Worm (Caenorhabditis elegans) whole organism, L1 larva: Measurements from ENCODE around the gene Y43C5A.4.
A peak's percentile ranks its signal among the peaks of the same experiment; 100 is the strongest.

Experiments used
- C16A3.4 ChIP-seq: fragments of 150-350 bp; optimal IDR thresholded peaks from 2 replicates; lab custom pipeline; 2014; ENCODE audit warnings: missing biosample characterization, missing genetic modification characterization
- Y116A8C.19 ChIP-seq: sonication (generic microtip); optimal IDR thresholded peaks from 2 replicates; lab custom pipeline; 2016; ENCODE audit warnings: missing compliant biosample characterization, missing genetic modification characterization, borderline replicate concordance
- aly-2 ChIP-seq: fragments of 150-350 bp; optimal IDR thresholded peaks from 2 replicates; lab custom pipeline; 2014; ENCODE audit warnings: missing biosample characterization, missing genetic modification characterization
- ama-1 ChIP-seq: fragments of 150-350 bp; optimal IDR thresholded peaks from 2 replicates; lab custom pipeline; 2014
- blmp-1 ChIP-seq: fragments of 150-350 bp; optimal IDR thresholded peaks from 2 replicates; lab custom pipeline; 2014; ENCODE audit warnings: missing biosample characterization, missing genetic modification characterization
- ceh-8 ChIP-seq: fragments of 200-800 bp; sonication (Bioruptor generic); optimal IDR thresholded peaks from 2 replicates; lab custom pipeline; 2018; ENCODE audit warnings: mild to moderate bottlenecking, missing genetic modification characterization, moderate library complexity, missing compliant biosample characterization
- ceh-88 ChIP-seq: fragments of 200-800 bp; sonication (Bioruptor generic); IDR thresholded peaks from 2 replicates; pipeline ENCODE4 v1.3.6; 2022; ENCODE audit warnings: missing genetic modification characterization, missing compliant biosample characterization
- ceh-90 ChIP-seq: sonication (generic microtip); optimal IDR thresholded peaks from 2 replicates; lab custom pipeline; 2016; ENCODE audit warnings: missing genetic modification characterization, missing compliant biosample characterization
- dpl-1 ChIP-seq, 3 experiments: fragments of 150-350 bp in 2 of 3; sonication (generic microtip) in 1 of 3; optimal IDR thresholded peaks; 2 replicates each; lab custom pipeline; 2014 to 2017; ENCODE audit warnings: missing biosample characterization in 3 of 3, missing genetic modification characterization in 3 of 3, missing genetic modification reagents in 3 of 3
- efl-1 ChIP-seq, 4 experiments: fragments of 150-350 bp; optimal IDR thresholded peaks in 3 of 4; peaks in 1 of 4; 1 replicate in 1 of 4; 2 replicates in 3 of 4; lab custom pipeline; 2014; ENCODE audit warnings: missing biosample characterization in 2 of 4, missing genetic modification characterization in 2 of 4, missing genetic modification reagents in 2 of 4
- egl-13 ChIP-seq: sonication (generic microtip); optimal IDR thresholded peaks from 2 replicates; lab custom pipeline; 2016; ENCODE audit warnings: missing genotype, missing genetic modification reagents, missing genetic modification characterization, missing compliant biosample characterization
- elt-2 ChIP-seq: sonication (generic microtip); optimal IDR thresholded peaks from 2 replicates; lab custom pipeline; 2016; ENCODE audit warnings: missing genetic modification characterization, mild to moderate bottlenecking, inconsistent platforms, missing compliant biosample characterization, missing genetic modification reagents
- elt-3 ChIP-seq, 6 experiments: fragments of 150-350 bp in 1 of 6; sonication (generic microtip); optimal IDR thresholded peaks; 2 replicates each; lab custom pipeline; 2017 to 2018; ENCODE audit warnings: missing biosample characterization in 6 of 6, missing genetic modification characterization in 6 of 6, inconsistent platforms in 1 of 6
- fkh-10 ChIP-seq: sonication (generic microtip); optimal IDR thresholded peaks from 2 replicates; lab custom pipeline; 2017; ENCODE audit warnings: missing biosample characterization, missing genetic modification reagents, missing genetic modification characterization
- fkh-8 ChIP-seq: sonication (generic microtip); optimal IDR thresholded peaks from 2 replicates; lab custom pipeline; 2016; ENCODE audit warnings: mild to moderate bottlenecking, missing genetic modification characterization, missing compliant biosample characterization
- hpl-2 ChIP-seq: fragments of 150-350 bp; optimal IDR thresholded peaks from 2 replicates; lab custom pipeline; 2014; ENCODE audit warnings: missing biosample characterization, missing genetic modification reagents, missing genetic modification characterization
- lin-14 ChIP-seq: fragments of 200-800 bp; sonication (Bioruptor generic); optimal IDR thresholded peaks from 2 replicates; lab custom pipeline; 2018; ENCODE audit warnings: mild to moderate bottlenecking, missing genetic modification characterization, moderate library complexity, missing compliant biosample characterization
- lin-15B ChIP-seq: fragments of 150-350 bp; sonication (generic microtip); optimal IDR thresholded peaks from 3 replicates; lab custom pipeline; 2014; ENCODE audit warnings: missing biosample characterization, missing genetic modification characterization
- lin-35 ChIP-seq, 2 experiments: fragments of 150-350 bp; optimal IDR thresholded peaks; 2 replicates each; lab custom pipeline; 2014; ENCODE audit warnings: missing biosample characterization in 2 of 2, missing genetic modification characterization in 2 of 2, missing genetic modification reagents in 2 of 2
- lsy-2 ChIP-seq, 2 experiments: fragments of 150-350 bp; optimal IDR thresholded peaks; 2 replicates each; lab custom pipeline; 2014; ENCODE audit warnings: missing biosample characterization in 2 of 2, missing genetic modification characterization in 2 of 2
- mdl-1 ChIP-seq, 2 experiments: fragments of 150-350 bp; optimal IDR thresholded peaks; 2 replicates each; lab custom pipeline; 2014 to 2017; ENCODE audit warnings: missing biosample characterization in 2 of 2, missing genetic modification characterization in 2 of 2, inconsistent platforms in 1 of 2
- mep-1 ChIP-seq: fragments of 150-350 bp; optimal IDR thresholded peaks from 2 replicates; lab custom pipeline; 2014; ENCODE audit warnings: missing biosample characterization, missing genetic modification characterization
- nhr-19 ChIP-seq: fragments of 200-800 bp; sonication (Bioruptor generic); conservative IDR thresholded peaks from 2 replicates; pipeline ENCODE4 v1.3.6; 2022; ENCODE audit warnings: missing genetic modification characterization, missing compliant biosample characterization
- nhr-20 ChIP-seq: sonication (generic microtip); optimal IDR thresholded peaks from 2 replicates; lab custom pipeline; 2016; ENCODE audit warnings: mild to moderate bottlenecking, missing genetic modification characterization, missing compliant biosample characterization
- nhr-28 ChIP-seq: fragments of 150-350 bp; optimal IDR thresholded peaks from 2 replicates; lab custom pipeline; 2014; ENCODE audit warnings: missing biosample characterization, missing genetic modification characterization
- nhr-47 ChIP-seq: sonication (generic microtip); optimal IDR thresholded peaks from 2 replicates; lab custom pipeline; 2016; ENCODE audit warnings: mild to moderate bottlenecking, missing genetic modification characterization, moderate library complexity, missing compliant biosample characterization
- nhr-71 ChIP-seq: sonication (generic microtip); optimal IDR thresholded peaks from 2 replicates; lab custom pipeline; 2016; ENCODE audit warnings: mild to moderate bottlenecking, missing genetic modification characterization, moderate library complexity, missing compliant biosample characterization
- nhr-77 ChIP-seq: fragments of 150-350 bp; optimal IDR thresholded peaks from 2 replicates; lab custom pipeline; 2014; ENCODE audit warnings: missing biosample characterization, missing genetic modification characterization
- nhr-84 ChIP-seq: sonication (generic microtip); optimal IDR thresholded peaks from 2 replicates; lab custom pipeline; 2017; ENCODE audit warnings: missing biosample characterization, missing genetic modification characterization
- nhr-85 ChIP-seq: sonication (generic microtip); peaks from one replicate; lab custom pipeline; 2016; ENCODE audit warnings: missing genetic modification characterization, inconsistent platforms, missing compliant biosample characterization
- nhr-90 ChIP-seq: sonication (generic microtip); optimal IDR thresholded peaks from 2 replicates; lab custom pipeline; 2016; ENCODE audit warnings: mild to moderate bottlenecking, missing genetic modification characterization, missing compliant biosample characterization; ENCODE audit not compliant: poor library complexity
- pag-3 ChIP-seq: sonication (generic microtip); optimal IDR thresholded peaks from 2 replicates; lab custom pipeline; 2017; ENCODE audit warnings: missing genetic modification characterization, mild to moderate bottlenecking, missing compliant biosample characterization, antibody characterized with exemption, borderline replicate concordance; ENCODE audit not compliant: insufficient read depth
- pax-3 ChIP-seq: fragments of 200-800 bp; sonication (Bioruptor generic); optimal IDR thresholded peaks from 2 replicates; lab custom pipeline; 2018; ENCODE audit warnings: mild to moderate bottlenecking, missing genetic modification characterization, moderate library complexity, missing compliant biosample characterization
- pqm-1 ChIP-seq: sonication (generic microtip); optimal IDR thresholded peaks from 3 replicates; lab custom pipeline; 2017; ENCODE audit warnings: missing biosample characterization, missing genetic modification characterization
- skn-1 ChIP-seq: fragments of 150-350 bp; optimal IDR thresholded peaks from 2 replicates; lab custom pipeline; 2014; ENCODE audit warnings: missing biosample characterization, missing genetic modification characterization
- snu-23 ChIP-seq: sonication (generic microtip); optimal IDR thresholded peaks from 2 replicates; lab custom pipeline; 2016; ENCODE audit warnings: missing genetic modification characterization, missing compliant biosample characterization
- tbx-2 ChIP-seq: sonication (generic microtip); optimal IDR thresholded peaks from 2 replicates; lab custom pipeline; 2016; ENCODE audit warnings: missing genetic modification characterization, missing compliant biosample characterization
- unc-30 ChIP-seq: sonication (generic microtip); optimal IDR thresholded peaks from 2 replicates; lab custom pipeline; 2017; ENCODE audit warnings: missing biosample characterization, missing genetic modification characterization
- unc-98 ChIP-seq: fragments of 200-800 bp; sonication (Bioruptor generic); IDR thresholded peaks from 2 replicates; pipeline ENCODE4 v1.3.6; 2022; ENCODE audit warnings: missing genetic modification characterization, missing compliant biosample characterization
- vab-15 ChIP-seq: sonication (generic microtip); optimal IDR thresholded peaks from 2 replicates; lab custom pipeline; 2017; ENCODE audit warnings: missing genotype, mild to moderate bottlenecking, missing genetic modification characterization, missing compliant biosample characterization
- xbp-1 ChIP-seq: sonication (generic microtip); optimal IDR thresholded peaks from 2 replicates; lab custom pipeline; 2016; ENCODE audit warnings: missing genetic modification characterization, missing compliant biosample characterization
- zag-1 ChIP-seq: fragments of 150-350 bp; optimal IDR thresholded peaks from 2 replicates; lab custom pipeline; 2014; ENCODE audit warnings: missing biosample characterization, missing genetic modification characterization
- ztf-4 ChIP-seq: fragments of 150-350 bp; optimal IDR thresholded peaks from 2 replicates; lab custom pipeline; 2014; ENCODE audit warnings: missing biosample characterization, missing genetic modification characterization

Y43C5A.4 gene

ce11 chrIV:10245666-10246210 lies 32.1 kb upstream of the Y43C5A.4 start, which contains the start of gene F01G10.10:
F01G10.10 (plus strand) TSS chrIV:10246160.
- TF ChIP-seq pag-3 (tag; lab: Kevin White, UChicago) = no peak
- TF ChIP-seq skn-1 (tag; lab: Kevin White, UChicago) = no peak
- TF ChIP-seq lin-15B (tag; lab: Kevin White, UChicago) = no peak
- no peak for TF ChIP-seq Y116A8C.19 (tag; lab: Kevin White, UChicago)
- no peak for TF ChIP-seq ceh-8 (GFP tag; lab: Kevin White, UChicago)
- peak in 1 of 2 experiments; percentile 25 for TF ChIP-seq lin-35 (GFP tag; optimal IDR thresholded peaks at IDR 0.05; lab: Kevin White, UChicago)
- TF ChIP-seq fkh-10 (GFP tag; lab: Kevin White, UChicago) = no peak
- TF ChIP-seq elt-2 (tag; lab: Kevin White, UChicago) = peak; percentile 39
- peak; percentile 37 for TF ChIP-seq nhr-90 (tag; lab: Kevin White, UChicago)
- no peak for TF ChIP-seq pax-3 (tag; lab: Kevin White, UChicago)
- no peak for TF ChIP-seq pqm-1 (tag; lab: Kevin White, UChicago)
- no peak for TF ChIP-seq ztf-4
- TF ChIP-seq fkh-8 = no peak
- no peak for TF ChIP-seq hpl-2 (GFP tag; lab: Kevin White, UChicago)
- no peak for TF ChIP-seq egl-13
- no peak for TF ChIP-seq zag-1 (tag; lab: Kevin White, UChicago)
- TF ChIP-seq ceh-90 (tag; lab: Kevin White, UChicago) = no peak
- TF ChIP-seq blmp-1 = peak; percentile 89
- no peak for TF ChIP-seq nhr-71
- no peak for TF ChIP-seq nhr-85 (tag; lab: Kevin White, UChicago)
- TF ChIP-seq C16A3.4 (tag; lab: Kevin White, UChicago) = no peak
- TF ChIP-seq aly-2 (tag; lab: Kevin White, UChicago) = peak; percentile 54
- TF ChIP-seq elt-3 (tag; optimal IDR thresholded peaks at IDR 0.05; lab: Kevin White, UChicago) = no peak
- no peak for TF ChIP-seq nhr-84
- TF ChIP-seq vab-15 (tag; lab: Kevin White, UChicago) = no peak
- TF ChIP-seq nhr-77 (tag; lab: Kevin White, UChicago) = no peak
- no peak for TF ChIP-seq lin-14 (GFP tag; lab: Kevin White, UChicago)
- TF ChIP-seq ama-1 (lab: Kevin White, UChicago) = no peak
- no peak for TF ChIP-seq nhr-28 (tag; lab: Kevin White, UChicago)
- TF ChIP-seq, all 84 proteins: peak for 5

ce11 chrIV:10250577-10251075 lies 27.2 kb upstream of the Y43C5A.4 start, which contains the start of gene daf-14:
daf-14 (plus strand) TSS chrIV:10250627.
- TF ChIP-seq nhr-47 (tag; lab: Kevin White, UChicago) (peak; percentile 25), unc-30 (tag; lab: Kevin White, UChicago) (no peak), aly-2 (tag; lab: Kevin White, UChicago) (no peak), elt-3 (tag; optimal IDR thresholded peaks at IDR 0.05; lab: Kevin White, UChicago) (peak in 2 of 6 experiments; percentile 4 to 36), lsy-2 (tag; optimal IDR thresholded peaks at IDR 0.05; lab: Kevin White, UChicago) (peak in 1 of 2 experiments; percentile 0), nhr-20 (tag; lab: Kevin White, UChicago) (peak; percentile 34), ztf-4 (no peak), nhr-71 (peak; percentile 66), lin-35 (GFP tag; optimal IDR thresholded peaks at IDR 0.05; lab: Kevin White, UChicago) (peak; percentile 30 to 84), mep-1 (peak; percentile 22), nhr-90 (tag; lab: Kevin White, UChicago) (peak; percentile 50), Y116A8C.19 (tag; lab: Kevin White, UChicago) (no peak), efl-1 (optimal IDR thresholded peaks at IDR 0.05; lab: Kevin White, UChicago) (no peak), efl-1 (GFP tag; optimal IDR thresholded peaks at IDR 0.05 in 1 of 2; lab: Kevin White, UChicago) (peak in 1 of 2 experiments; percentile 72), snu-23 (GFP tag; lab: Kevin White, UChicago) (peak; percentile 31), lin-14 (GFP tag; lab: Kevin White, UChicago) (peak; percentile 53), nhr-19 (GFP tag; lab: Robert Waterston, UW) (peak; percentile 49), xbp-1 (tag; lab: Kevin White, UChicago) (no peak), nhr-85 (tag; lab: Kevin White, UChicago) (peak; percentile 81), unc-98 (GFP tag; lab: Robert Waterston, UW) (no peak), egl-13 (no peak), mdl-1 (tag; optimal IDR thresholded peaks at IDR 0.05; lab: Kevin White, UChicago) (peak in 1 of 2 experiments; percentile 9), tbx-2 (tag; lab: Kevin White, UChicago) (peak; percentile 3), elt-2 (tag; lab: Kevin White, UChicago) (peak; percentile 22), blmp-1 (peak; percentile 19), ceh-88 (GFP tag; lab: Robert Waterston, UW) (no peak), dpl-1 (GFP tag; optimal IDR thresholded peaks at IDR 0.05; lab: Kevin White, UChicago) (peak; percentile 8 to 55 (median 31))
